Fruit fly (Drosophila melanogaster) whole organism, embryonic: ENCODE measurements around the gene CG10137.

ENCODE experiments used
- Bdp1 ChIP-seq: fragments of 200-800 bp; sonication (Bioruptor generic); optimal IDR thresholded peaks from 3 replicates; lab custom pipeline; 2016; ENCODE audit warnings: missing biosample characterization, missing genetic modification characterization
- CG11085 ChIP-seq: fragments of 200-800 bp; sonication (Bioruptor generic); IDR thresholded peaks from 2 replicates; pipeline ENCODE4 v1.3.6; 2022; ENCODE audit warnings: missing biosample characterization, missing genetic modification characterization
- CG12104 ChIP-seq: fragments of 200-800 bp; sonication (Bioruptor generic); optimal IDR thresholded peaks from 3 replicates; lab custom pipeline; 2016; ENCODE audit warnings: missing biosample characterization, missing genetic modification characterization
- CG13296 ChIP-seq: fragments of 200-800 bp; sonication (Bioruptor generic); optimal IDR thresholded peaks from 3 replicates; lab custom pipeline; 2018; ENCODE audit warnings: missing biosample characterization, mild to moderate bottlenecking, missing genetic modification characterization
- CG15011 ChIP-seq: fragments of 200-800 bp; sonication (Bioruptor generic); optimal IDR thresholded peaks from 3 replicates; lab custom pipeline; 2018; ENCODE audit warnings: missing biosample characterization, mild to moderate bottlenecking, missing genetic modification characterization
- CG18764 ChIP-seq: fragments of 200-800 bp; sonication (Bioruptor generic); optimal IDR thresholded peaks from 3 replicates; lab custom pipeline; 2016; ENCODE audit warnings: missing biosample characterization, missing genetic modification characterization
- CG2120 ChIP-seq: fragments of 200-800 bp; sonication (Bioruptor generic); optimal IDR thresholded peaks from 3 replicates; lab custom pipeline; 2016; ENCODE audit warnings: missing biosample characterization, missing genetic modification characterization
- CG2678 ChIP-seq: fragments of 200-800 bp; sonication (Bioruptor generic); optimal IDR thresholded peaks from 3 replicates; lab custom pipeline; 2019; ENCODE audit warnings: missing biosample characterization, mild to moderate bottlenecking, missing genetic modification characterization, moderate library complexity
- CG2712 ChIP-seq: fragments of 200-800 bp; optimal IDR thresholded peaks from 3 replicates; lab custom pipeline; 2019; ENCODE audit warnings: missing biosample characterization, mild to moderate bottlenecking, missing genetic modification characterization, moderate library complexity
- CG30431 ChIP-seq: fragments of 200-800 bp; sonication (Bioruptor generic); optimal IDR thresholded peaks from 2 replicates; lab custom pipeline; 2017; ENCODE audit warnings: missing biosample characterization, missing genetic modification characterization
- CG42726 ChIP-seq: fragments of 200-800 bp; sonication (Bioruptor generic); IDR thresholded peaks from 2 replicates; pipeline ENCODE4 v1.3.6; 2022; ENCODE audit warnings: missing biosample characterization, missing genetic modification characterization; ENCODE audit not compliant: partially characterized antibody
- CG4360 ChIP-seq: fragments of 200-800 bp; sonication (Bioruptor generic); IDR thresholded peaks from 2 replicates; pipeline ENCODE4 v1.3.6; 2022; ENCODE audit warnings: missing biosample characterization, missing genetic modification characterization
- CG7271 ChIP-seq: fragments of 200-800 bp; sonication (Bioruptor generic); optimal IDR thresholded peaks from 2 replicates; lab custom pipeline; 2018; ENCODE audit warnings: missing biosample characterization, mild to moderate bottlenecking, missing genetic modification characterization, moderate library complexity
- CG7357 ChIP-seq: fragments of 200-800 bp; sonication (Bioruptor generic); IDR thresholded peaks from 3 replicates; pipeline ENCODE4 v1.3.6; 2022; ENCODE audit warnings: missing biosample characterization, missing genetic modification characterization
- CG7839 ChIP-seq: fragments of 200-800 bp; sonication (Bioruptor generic); optimal IDR thresholded peaks from 3 replicates; lab custom pipeline; 2018; ENCODE audit warnings: missing biosample characterization, mild to moderate bottlenecking, missing genetic modification characterization, moderate library complexity
- CG8478 ChIP-seq: fragments of >200 bp; optimal IDR thresholded peaks from 2 replicates; lab custom pipeline; 2018
- CG8924 ChIP-seq: fragments of 200-800 bp; optimal IDR thresholded peaks from 3 replicates; lab custom pipeline; 2019; ENCODE audit warnings: missing biosample characterization, mild to moderate bottlenecking, missing genetic modification characterization, moderate library complexity
- D19B ChIP-seq: fragments of 200-800 bp; sonication (Bioruptor generic); optimal IDR thresholded peaks from 2 replicates; lab custom pipeline; 2017; ENCODE audit warnings: missing biosample characterization, mild to moderate bottlenecking, missing genetic modification characterization
- Dad ChIP-seq: fragments of 200-800 bp; sonication (Bioruptor generic); optimal IDR thresholded peaks from 3 replicates; lab custom pipeline; 2016; ENCODE audit warnings: missing biosample characterization, missing genetic modification characterization
- Dip2 ChIP-seq: fragments of 200-800 bp; sonication (Bioruptor generic); IDR thresholded peaks from 2 replicates; pipeline ENCODE4 v1.3.6; 2022; ENCODE audit warnings: missing biosample characterization, missing genetic modification characterization
- Dref ChIP-seq: fragments of 200-800 bp; sonication (Bioruptor generic); IDR thresholded peaks from 2 replicates; pipeline ENCODE4 v1.3.6; 2022; ENCODE audit warnings: missing biosample characterization, missing genetic modification characterization
- Ets65A ChIP-seq: fragments of 200-800 bp; sonication (Bioruptor generic); peaks from one replicate; lab custom pipeline; 2016; ENCODE audit warnings: missing biosample characterization, missing genetic modification characterization
- Ets97D ChIP-seq: fragments of 200-800 bp; sonication (Bioruptor generic); optimal IDR thresholded peaks from 3 replicates; lab custom pipeline; 2016; ENCODE audit warnings: missing biosample characterization, missing genetic modification characterization
- HLH4C ChIP-seq: fragments of 200-800 bp; sonication (Bioruptor generic); IDR thresholded peaks from 3 replicates; pipeline ENCODE4 v1.3.6; 2022; ENCODE audit warnings: missing biosample characterization, missing genetic modification characterization; ENCODE audit not compliant: partially characterized antibody
- Lhr ChIP-seq: fragments of 200-800 bp; sonication (Bioruptor generic); optimal IDR thresholded peaks from 3 replicates; lab custom pipeline; 2017; ENCODE audit warnings: mild to moderate bottlenecking, missing biosample characterization, missing genetic modification reagents, missing genetic modification characterization
- Lpt ChIP-seq: fragments of >200 bp; optimal IDR thresholded peaks from 2 replicates; lab custom pipeline; 2018; ENCODE audit warnings: missing biosample characterization, missing genetic modification characterization
- Nf-YA ChIP-seq: fragments of 200-800 bp; sonication (Bioruptor generic); IDR thresholded peaks from 2 replicates; pipeline ENCODE4 v1.3.6; 2022; ENCODE audit warnings: missing biosample characterization, missing genetic modification characterization
- Nf-YB ChIP-seq: fragments of 200-800 bp; sonication (Bioruptor generic); optimal IDR thresholded peaks from 3 replicates; lab custom pipeline; 2019; ENCODE audit warnings: missing biosample characterization, mild to moderate bottlenecking, missing genetic modification characterization, moderate library complexity
- Ptx1 ChIP-seq: fragments of 200-800 bp; sonication (Bioruptor generic); IDR thresholded peaks from 2 replicates; pipeline ENCODE4 v1.3.6; 2022; ENCODE audit warnings: missing biosample characterization, missing genetic modification characterization
- Stat92E ChIP-seq, 3 experiments: fragments of >200 bp in 2 of 3; fragments of 200-800 bp in 1 of 3; sonication (Bioruptor generic) in 1 of 3; optimal IDR thresholded peaks; 2 replicates each; lab custom pipeline; 2017 to 2019; ENCODE audit warnings: missing biosample characterization in 3 of 3, missing genetic modification characterization in 3 of 3, mild to moderate bottlenecking in 1 of 3, moderate library complexity in 1 of 3
- Taf1 ChIP-seq: fragments of 200-800 bp; sonication (Bioruptor generic); IDR thresholded peaks from 2 replicates; pipeline ENCODE4 v1.3.6; 2022; ENCODE audit warnings: missing biosample characterization, missing genetic modification characterization
- bbx ChIP-seq: fragments of 200-800 bp; sonication (Bioruptor generic); IDR thresholded peaks from 2 replicates; pipeline ENCODE4 v1.3.6; 2022; ENCODE audit warnings: missing biosample characterization, missing genetic modification characterization; ENCODE audit not compliant: partially characterized antibody
- bigmax ChIP-seq: fragments of 200-800 bp; sonication (Bioruptor generic); optimal IDR thresholded peaks from 2 replicates; lab custom pipeline; 2018; ENCODE audit warnings: missing biosample characterization, mild to moderate bottlenecking, missing genetic modification characterization
- cg ChIP-seq: fragments of 200-800 bp; sonication (Bioruptor generic); optimal IDR thresholded peaks from 3 replicates; lab custom pipeline; 2019; ENCODE audit warnings: missing biosample characterization, mild to moderate bottlenecking, missing genetic modification characterization, moderate library complexity
- gro ChIP-seq: fragments of 200-800 bp; sonication (Bioruptor generic); optimal IDR thresholded peaks from 2 replicates; lab custom pipeline; 2016; ENCODE audit warnings: missing biosample characterization, missing genetic modification characterization
- h ChIP-seq: fragments of >200 bp; optimal IDR thresholded peaks from 2 replicates; lab custom pipeline; 2017
- klu ChIP-seq: fragments of 200-800 bp; sonication (Bioruptor generic); IDR thresholded peaks from 2 replicates; pipeline ENCODE4 v1.3.6; 2022; ENCODE audit warnings: missing biosample characterization, missing genetic modification characterization
- kni ChIP-seq: fragments of 200-800 bp; sonication (Bioruptor generic); optimal IDR thresholded peaks from 3 replicates; lab custom pipeline; 2017; ENCODE audit warnings: mild to moderate bottlenecking, missing biosample characterization, missing genetic modification reagents, missing genetic modification characterization
- lab ChIP-seq: fragments of 200-800 bp; sonication (Bioruptor generic); optimal IDR thresholded peaks from 3 replicates; lab custom pipeline; 2017; ENCODE audit warnings: missing biosample characterization, missing genetic modification characterization, mild to moderate bottlenecking, moderate library complexity, missing genetic modification reagents
- lbe ChIP-seq: fragments of 200-800 bp; sonication (Bioruptor generic); optimal IDR thresholded peaks from 2 replicates; lab custom pipeline; 2016; ENCODE audit warnings: missing biosample characterization, mild to moderate bottlenecking, missing genetic modification characterization
- lilli ChIP-seq: fragments of 200-800 bp; sonication (Bioruptor generic); optimal IDR thresholded peaks from 3 replicates; lab custom pipeline; 2016; ENCODE audit warnings: missing biosample characterization, missing genetic modification characterization
- repo ChIP-seq: fragments of 200-800 bp; sonication (Bioruptor generic); optimal IDR thresholded peaks from 2 replicates; lab custom pipeline; 2016; ENCODE audit warnings: missing biosample characterization, missing genetic modification characterization
- sd ChIP-seq: fragments of 200-800 bp; sonication (Bioruptor generic); optimal IDR thresholded peaks from 3 replicates; lab custom pipeline; 2018; ENCODE audit warnings: missing biosample characterization, mild to moderate bottlenecking, missing genetic modification characterization, moderate library complexity
- seq ChIP-seq: fragments of 200-800 bp; sonication (Bioruptor generic); IDR thresholded peaks from 2 replicates; pipeline ENCODE4 v1.3.6; 2022; ENCODE audit warnings: missing biosample characterization, missing genetic modification characterization
- yki ChIP-seq: fragments of >200 bp; optimal IDR thresholded peaks from 3 replicates; lab custom pipeline; 2018
- z ChIP-seq: fragments of 200-800 bp; sonication (Bioruptor generic); IDR thresholded peaks from 3 replicates; pipeline ENCODE4 v1.3.6; 2022; ENCODE audit warnings: missing biosample characterization, missing genetic modification characterization

The CG10137 gene

DNA sequence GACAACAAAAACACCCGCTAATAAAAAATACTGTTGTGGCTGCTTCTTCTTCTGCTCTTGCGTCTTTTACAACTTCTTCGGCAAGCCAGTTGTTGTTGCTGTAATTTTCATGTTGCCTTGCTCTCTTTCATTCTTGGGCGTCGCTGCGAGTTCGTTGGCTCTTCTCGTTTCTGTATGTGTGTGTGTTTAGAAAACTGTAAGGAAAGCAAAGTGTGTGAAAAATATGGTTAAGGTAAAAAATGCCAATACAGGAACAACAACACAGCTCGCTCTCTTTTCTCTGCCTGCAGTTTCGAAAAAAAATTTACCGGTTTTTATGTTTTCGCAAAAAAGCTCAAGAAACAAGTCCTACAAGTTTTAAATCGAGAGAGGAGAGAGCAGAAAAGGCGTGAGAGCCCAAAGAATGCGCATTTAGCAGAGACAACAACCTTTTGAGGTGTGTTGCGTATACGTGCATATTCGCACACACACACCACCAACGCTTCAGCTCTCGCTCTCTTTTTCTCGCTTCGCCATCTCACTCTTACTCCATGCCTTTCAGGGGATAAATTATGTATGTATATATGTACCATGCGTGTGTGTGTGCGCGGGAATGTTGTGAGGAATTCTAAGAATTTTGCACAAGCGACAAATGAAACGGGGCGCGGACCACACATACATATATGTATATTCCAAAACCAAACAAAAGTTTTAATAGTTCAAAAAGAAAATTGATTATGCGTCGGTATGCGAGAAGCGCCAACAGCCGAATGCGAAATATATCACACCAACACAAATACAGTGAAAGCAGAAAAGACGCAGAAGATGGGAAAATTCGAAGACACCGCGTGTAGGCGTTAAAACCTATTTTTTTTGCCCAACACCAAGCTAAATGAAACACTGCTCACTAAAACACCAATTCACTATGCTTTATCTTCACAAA, 45.3 kb downstream of the CG10137 start (continued):
- no peak for TF ChIP-seq CG30431 (GFP tag; lab: Kevin White, UChicago)
- no peak for TF ChIP-seq Dref (GFP tag; lab: Robert Waterston, UW)
- no peak for TF ChIP-seq bigmax (GFP tag; lab: Kevin White, UChicago)
- TF ChIP-seq yki (lab: Kevin White, UChicago): peak; percentile 46
- TF ChIP-seq gro (GFP tag; lab: Kevin White, UChicago): peak; percentile 38
- peak; percentile 76; the same call in 2 of the 3 replicates for TF ChIP-seq z (GFP tag; lab: Robert Waterston, UW)
- peak; percentile 55 for TF ChIP-seq Ets65A (GFP tag; lab: Kevin White, UChicago)
- TF ChIP-seq CG4360 (GFP tag; lab: Robert Waterston, UW): peak; percentile 94
- peak; percentile 36 for TF ChIP-seq bbx (GFP tag; lab: Robert Waterston, UW)
- peak; percentile 94 for TF ChIP-seq CG8478 (lab: Kevin White, UChicago)
- no peak for TF ChIP-seq D19B (GFP tag; lab: Kevin White, UChicago)

DNA sequence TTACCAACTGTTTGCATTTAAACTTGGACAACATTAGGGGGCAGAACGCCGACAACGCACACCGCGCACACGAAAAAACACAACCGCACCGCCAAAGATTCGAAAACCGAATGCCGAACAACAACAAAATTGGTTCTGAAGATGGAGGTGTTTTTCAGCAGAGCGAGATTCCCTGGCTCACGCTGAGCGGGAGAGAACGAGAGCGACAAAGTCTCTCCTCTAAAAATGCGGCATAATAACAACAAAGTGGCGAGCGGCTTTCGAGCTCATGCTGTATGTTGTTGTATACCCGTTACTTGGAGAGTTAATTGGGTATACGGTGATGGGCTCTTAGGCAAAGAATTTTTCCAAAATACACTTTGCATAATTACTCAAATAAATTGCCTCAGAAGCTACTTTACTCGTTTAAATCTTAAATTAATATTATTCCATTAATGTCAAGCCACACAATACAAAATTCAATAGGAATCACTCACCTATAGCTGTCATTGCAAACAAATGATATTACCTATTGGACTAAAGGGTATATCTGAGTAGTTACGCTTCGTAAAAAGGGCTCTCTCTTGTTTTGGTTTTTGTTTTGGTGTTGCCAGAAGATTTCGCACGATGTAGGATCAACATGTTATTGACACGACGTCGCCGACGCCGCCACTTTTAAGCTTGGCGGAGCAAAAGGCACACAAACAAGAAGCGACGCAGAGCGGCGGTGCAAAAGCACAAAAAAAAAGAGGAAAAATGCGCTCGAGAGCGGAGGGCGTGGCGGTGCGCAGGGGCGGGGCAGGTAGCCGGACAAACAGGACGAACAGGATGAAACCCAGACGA, 46.2 kb downstream of the CG10137 start:
- TF ChIP-seq HLH4C: 0 out of 3 replicates have a peak, but pooled peaks have one; percentile 33
- peak; percentile 65 for TF ChIP-seq CG8924 (tag; lab: Kevin White, UChicago)
- TF ChIP-seq Bdp1 (GFP tag; lab: Kevin White, UChicago): peak; percentile 66
- TF ChIP-seq CG2678 (tag; lab: Kevin White, UChicago): peak; percentile 85
- TF ChIP-seq CG13296: peak; percentile 72
- TF ChIP-seq CG18764 (GFP tag; lab: Kevin White, UChicago): peak; percentile 23
- peak; percentile 52 for TF ChIP-seq Nf-YB
- peak; percentile 73 for TF ChIP-seq gro (GFP tag; lab: Kevin White, UChicago)
- no peak for TF ChIP-seq kni
- TF ChIP-seq Lhr: no peak
- TF ChIP-seq CG42726 (GFP tag; lab: Robert Waterston, UW): peak; percentile 58
- peak; percentile 64 for TF ChIP-seq CG15011 (GFP tag; lab: Kevin White, UChicago)
- TF ChIP-seq cg: no peak
- no peak for TF ChIP-seq CG7271 (tag; lab: Kevin White, UChicago)
- TF ChIP-seq klu (GFP tag; lab: Robert Waterston, UW): no peak
- 0 out of 2 replicates have a peak, but pooled peaks have one; percentile 14 for TF ChIP-seq CG11085
- TF ChIP-seq h (lab: Kevin White, UChicago): no peak
- no peak for TF ChIP-seq sd (tag; lab: Kevin White, UChicago)
- TF ChIP-seq CG2712 (tag; lab: Kevin White, UChicago): peak; percentile 72
- TF ChIP-seq lbe (GFP tag; lab: Kevin White, UChicago): peak; percentile 93
- TF ChIP-seq bigmax (GFP tag; lab: Kevin White, UChicago): no peak
- peak; percentile 90 for TF ChIP-seq CG2120
- TF ChIP-seq lab: peak; percentile 81
- TF ChIP-seq Dad (GFP tag; lab: Kevin White, UChicago): peak; percentile 37
- 0 out of 2 replicates have a peak, but pooled peaks have one; percentile 28 for TF ChIP-seq Taf1 (GFP tag; lab: Robert Waterston, UW)
- TF ChIP-seq Stat92E (GFP tag; optimal IDR thresholded peaks at IDR 0.05; lab: Kevin White, UChicago): no peak
- TF ChIP-seq Ptx1 (GFP tag; lab: Robert Waterston, UW): peak; percentile 72
- TF ChIP-seq lilli (GFP tag; lab: Kevin White, UChicago): peak; percentile 87
- peak; percentile 53 for TF ChIP-seq CG7357 (GFP tag; lab: Robert Waterston, UW)
- peak; percentile 38 for TF ChIP-seq CG12104
- no peak for TF ChIP-seq repo (GFP tag; lab: Kevin White, UChicago)
- no peak for TF ChIP-seq Lpt (GFP tag; lab: Kevin White, UChicago)
- TF ChIP-seq Dip2 (GFP tag; lab: Robert Waterston, UW): no peak
- TF ChIP-seq seq (GFP tag; lab: Robert Waterston, UW): no peak
- no peak for TF ChIP-seq Nf-YA (GFP tag; lab: Robert Waterston, UW)
- TF ChIP-seq CG7839 (tag; lab: Kevin White, UChicago): peak; percentile 76
- peak; percentile 32 for TF ChIP-seq Ets97D (GFP tag; lab: Kevin White, UChicago)
